Fruit fly (Drosophila melanogaster) whole organism, embryonic: Measurements from ENCODE around the gene PAN3.

ENCODE experiments used
- Antp ChIP-seq: fragments of 200-800 bp; sonication (Bioruptor generic); optimal IDR thresholded peaks from 3 replicates; lab custom pipeline; 2016; ENCODE audit warnings: missing biosample characterization, missing genetic modification characterization
- CG10267 ChIP-seq: fragments of 200-800 bp; sonication (Bioruptor generic); optimal IDR thresholded peaks from 2 replicates; lab custom pipeline; 2018; ENCODE audit warnings: missing biosample characterization, mild to moderate bottlenecking, missing genetic modification characterization, moderate library complexity
- CG10565 ChIP-seq: fragments of 200-800 bp; sonication (Bioruptor generic); optimal IDR thresholded peaks from 3 replicates; lab custom pipeline; 2016; ENCODE audit warnings: missing biosample characterization, mild to moderate bottlenecking, missing genetic modification characterization
- CG11456 ChIP-seq: fragments of 200-800 bp; sonication (Bioruptor generic); IDR thresholded peaks from 3 replicates; pipeline ENCODE4 v1.3.6; 2022; ENCODE audit warnings: missing biosample characterization, missing genetic modification characterization
- CG12391 ChIP-seq: fragments of 200-800 bp; sonication (Bioruptor generic); optimal IDR thresholded peaks from 3 replicates; lab custom pipeline; 2018; ENCODE audit warnings: missing biosample characterization, mild to moderate bottlenecking, missing genetic modification characterization, moderate library complexity
- CG12744 ChIP-seq: fragments of 200-800 bp; sonication (Bioruptor generic); optimal IDR thresholded peaks from 2 replicates; lab custom pipeline; 2016; ENCODE audit warnings: missing biosample characterization, missing genetic modification characterization
- CG14014 ChIP-seq: fragments of 200-800 bp; sonication (Bioruptor generic); IDR thresholded peaks from 2 replicates; pipeline ENCODE4 v1.3.6; 2022; ENCODE audit warnings: missing biosample characterization, missing genetic modification characterization
- CG15479 ChIP-seq: fragments of 200-800 bp; sonication (Bioruptor generic); optimal IDR thresholded peaks from 3 replicates; lab custom pipeline; 2019; ENCODE audit warnings: missing biosample characterization, mild to moderate bottlenecking, missing genetic modification characterization, moderate library complexity
- CG16813 ChIP-seq: fragments of 200-800 bp; sonication (Bioruptor generic); IDR thresholded peaks from 3 replicates; pipeline ENCODE4 v1.3.6; 2022; ENCODE audit warnings: missing biosample characterization, missing genetic modification characterization; ENCODE audit not compliant: partially characterized antibody
- CG18599 ChIP-seq: fragments of 200-800 bp; sonication (Bioruptor generic); optimal IDR thresholded peaks from 3 replicates; lab custom pipeline; 2017; ENCODE audit warnings: missing biosample characterization, missing genetic modification characterization, mild to moderate bottlenecking, moderate library complexity, missing genetic modification reagents
- CG2875 ChIP-seq: fragments of 200-800 bp; sonication (Bioruptor generic); optimal IDR thresholded peaks from 2 replicates; lab custom pipeline; 2017; ENCODE audit warnings: missing biosample characterization, mild to moderate bottlenecking, missing genetic modification characterization, missing genetic modification reagents
- CG30403 ChIP-seq: fragments of 200-800 bp; sonication (Bioruptor generic); optimal IDR thresholded peaks from 3 replicates; lab custom pipeline; 2016; ENCODE audit warnings: missing biosample characterization, missing genetic modification characterization
- CG33213 ChIP-seq: fragments of 200-800 bp; sonication (Bioruptor generic); optimal IDR thresholded peaks from 3 replicates; lab custom pipeline; 2016; ENCODE audit warnings: missing biosample characterization, missing genetic modification characterization
- CG3726 ChIP-seq: fragments of 200-800 bp; sonication (Bioruptor generic); IDR thresholded peaks from 3 replicates; pipeline ENCODE4, ENCODE4 v1.3.6; 2022; ENCODE audit warnings: missing biosample characterization, missing genetic modification characterization
- CG3847 ChIP-seq: fragments of 200-800 bp; sonication (Bioruptor generic); IDR thresholded peaks from 2 replicates; pipeline ENCODE4 v1.3.6; 2022; ENCODE audit warnings: missing biosample characterization, missing genetic modification characterization
- CG5245 ChIP-seq: fragments of 200-800 bp; sonication (Bioruptor generic); optimal IDR thresholded peaks from 3 replicates; lab custom pipeline; 2016; ENCODE audit warnings: missing biosample characterization, missing genetic modification characterization
- CG8089 ChIP-seq: fragments of 200-800 bp; sonication (Bioruptor generic); optimal IDR thresholded peaks from 3 replicates; lab custom pipeline; 2016; ENCODE audit warnings: missing biosample characterization, missing genetic modification characterization
- CG9797 ChIP-seq: fragments of 200-800 bp; sonication (Bioruptor generic); optimal IDR thresholded peaks from 3 replicates; lab custom pipeline; 2018; ENCODE audit warnings: missing biosample characterization, mild to moderate bottlenecking, missing genetic modification characterization
- Deaf1 ChIP-seq: fragments of 200-800 bp; optimal IDR thresholded peaks from 3 replicates; lab custom pipeline; 2019; ENCODE audit warnings: missing biosample characterization, mild to moderate bottlenecking, missing genetic modification characterization, moderate library complexity
- Dek ChIP-seq: fragments of 200-800 bp; sonication (Bioruptor generic); optimal IDR thresholded peaks from 3 replicates; lab custom pipeline; 2019; ENCODE audit warnings: missing biosample characterization, mild to moderate bottlenecking, missing genetic modification characterization, moderate library complexity
- Dip2 ChIP-seq: fragments of 200-800 bp; sonication (Bioruptor generic); IDR thresholded peaks from 2 replicates; pipeline ENCODE4 v1.3.6; 2022; ENCODE audit warnings: missing biosample characterization, missing genetic modification characterization
- Drgx ChIP-seq: fragments of 200-800 bp; sonication (Bioruptor generic); IDR thresholded peaks from 2 replicates; pipeline ENCODE4 v1.3.6; 2022; ENCODE audit warnings: missing biosample characterization, missing genetic modification characterization
- Elba2 ChIP-seq: fragments of 200-800 bp; sonication (Bioruptor generic); optimal IDR thresholded peaks from 3 replicates; lab custom pipeline; 2016; ENCODE audit warnings: missing biosample characterization, missing genetic modification characterization
- NFAT ChIP-seq: fragments of 200-800 bp; sonication (Bioruptor generic); IDR thresholded peaks from 2 replicates; pipeline ENCODE4 v1.3.6; 2022; ENCODE audit warnings: missing biosample characterization, missing genetic modification characterization
- Nf-YC ChIP-seq: fragments of 200-800 bp; optimal IDR thresholded peaks from 3 replicates; lab custom pipeline; 2019; ENCODE audit warnings: missing biosample characterization, mild to moderate bottlenecking, missing genetic modification characterization, moderate library complexity
- Oli ChIP-seq: fragments of 200-800 bp; sonication (Bioruptor generic); optimal IDR thresholded peaks from 2 replicates; lab custom pipeline; 2018; ENCODE audit warnings: missing biosample characterization, mild to moderate bottlenecking, missing genetic modification characterization, moderate library complexity
- Optix ChIP-seq: fragments of 200-800 bp; sonication (Bioruptor generic); IDR thresholded peaks from 3 replicates; pipeline ENCODE4 v1.3.6; 2022; ENCODE audit warnings: missing biosample characterization, missing genetic modification characterization
- ato ChIP-seq: fragments of 200-800 bp; sonication (Bioruptor generic); IDR thresholded peaks from 2 replicates; pipeline ENCODE4 v1.3.6; 2022; ENCODE audit warnings: missing biosample characterization, missing genetic modification characterization; ENCODE audit not compliant: partially characterized antibody
- cas ChIP-seq: fragments of 200-800 bp; sonication (Bioruptor generic); IDR thresholded peaks from 2 replicates; pipeline ENCODE4 v1.3.6; 2022; ENCODE audit warnings: missing biosample characterization, missing genetic modification characterization
- ci ChIP-seq: fragments of 200-800 bp; sonication (Bioruptor generic); IDR thresholded peaks from 3 replicates; pipeline ENCODE4 v1.3.6; 2022; ENCODE audit warnings: missing biosample characterization, missing genetic modification characterization
- danr ChIP-seq: fragments of 200-800 bp; sonication (Bioruptor generic); IDR thresholded peaks from 2 replicates; pipeline ENCODE4 v1.3.6; 2022; ENCODE audit warnings: missing biosample characterization, missing genetic modification characterization
- dmrt99B ChIP-seq: fragments of 200-800 bp; sonication (Bioruptor generic); optimal IDR thresholded peaks from 2 replicates; lab custom pipeline; 2018; ENCODE audit warnings: missing biosample characterization, mild to moderate bottlenecking, missing genetic modification characterization, moderate library complexity
- emc ChIP-seq: fragments of 200-800 bp; sonication (Bioruptor generic); optimal IDR thresholded peaks from 2 replicates; lab custom pipeline; 2016; ENCODE audit warnings: missing biosample characterization, missing genetic modification characterization
- fd96Cb ChIP-seq: fragments of 200-800 bp; sonication (Bioruptor generic); optimal IDR thresholded peaks from 2 replicates; lab custom pipeline; 2018; ENCODE audit warnings: missing biosample characterization, mild to moderate bottlenecking, missing genetic modification characterization, moderate library complexity
- ham ChIP-seq: fragments of 200-800 bp; sonication (Bioruptor generic); IDR thresholded peaks from 2 replicates; pipeline ENCODE4 v1.3.6; 2022; ENCODE audit warnings: missing biosample characterization, missing genetic modification characterization
- inv ChIP-seq: fragments of 200-800 bp; sonication (Bioruptor generic); IDR thresholded peaks from 2 replicates; pipeline ENCODE4 v1.3.6; 2022; ENCODE audit warnings: missing biosample characterization, missing genetic modification characterization; ENCODE audit not compliant: partially characterized antibody
- lilli ChIP-seq: fragments of 200-800 bp; sonication (Bioruptor generic); optimal IDR thresholded peaks from 3 replicates; lab custom pipeline; 2016; ENCODE audit warnings: missing biosample characterization, missing genetic modification characterization
- mirr ChIP-seq: fragments of 200-800 bp; sonication (Bioruptor generic); optimal IDR thresholded peaks from 3 replicates; lab custom pipeline; 2018; ENCODE audit warnings: missing biosample characterization, mild to moderate bottlenecking, missing genetic modification characterization
- odd ChIP-seq: fragments of 200-800 bp; sonication (Bioruptor generic); optimal IDR thresholded peaks from 2 replicates; lab custom pipeline; 2017; ENCODE audit warnings: missing biosample characterization, mild to moderate bottlenecking, missing genetic modification characterization
- onecut ChIP-seq: fragments of 200-800 bp; sonication (Bioruptor generic); IDR thresholded peaks from 2 replicates; pipeline ENCODE4 v1.3.6; 2022; ENCODE audit warnings: missing biosample characterization, missing genetic modification characterization
- pan ChIP-seq, 4 experiments: fragments of >200 bp in 3 of 4; fragments of 200-800 bp in 1 of 4; sonication (Bioruptor generic) in 1 of 4; optimal IDR thresholded peaks in 3 of 4; IDR thresholded peaks in 1 of 4; 2 replicates each; pipeline versions ENCODE4 v1.3.6 to Lab custom; 2017 to 2022; ENCODE audit warnings: missing biosample characterization in 2 of 4, missing genetic modification characterization in 2 of 4, mixed read lengths in 1 of 4
- row ChIP-seq: fragments of 200-800 bp; sonication (Bioruptor generic); IDR thresholded peaks from 3 replicates; pipeline ENCODE4 v1.3.6; 2022; ENCODE audit warnings: missing biosample characterization, missing genetic modification characterization
- run ChIP-seq: fragments of 200-800 bp; sonication (Bioruptor generic); optimal IDR thresholded peaks from 3 replicates; lab custom pipeline; 2018; ENCODE audit warnings: missing biosample characterization, mild to moderate bottlenecking, missing genetic modification characterization
- sens-2 ChIP-seq: fragments of 200-800 bp; sonication (Bioruptor generic); IDR thresholded peaks from 2 replicates; pipeline ENCODE4 v1.3.6; 2022; ENCODE audit warnings: missing biosample characterization, missing genetic modification characterization
- sob ChIP-seq: fragments of 200-800 bp; sonication (Bioruptor generic); IDR thresholded peaks from 2 replicates; pipeline ENCODE4 v1.3.6; 2022; ENCODE audit warnings: missing biosample characterization, missing genetic modification characterization
- stc ChIP-seq: fragments of 200-800 bp; sonication (Bioruptor generic); IDR thresholded peaks from 2 replicates; pipeline ENCODE4 v1.3.6; 2022; ENCODE audit warnings: missing biosample characterization, missing genetic modification characterization
- trem ChIP-seq: fragments of 200-800 bp; optimal IDR thresholded peaks from 3 replicates; lab custom pipeline; 2019; ENCODE audit warnings: missing biosample characterization, mild to moderate bottlenecking, missing genetic modification characterization, moderate library complexity
- vvl ChIP-seq: fragments of 200-800 bp; sonication (Bioruptor generic); IDR thresholded peaks from 2 replicates; pipeline ENCODE4 v1.3.6; 2022; ENCODE audit warnings: missing biosample characterization, missing genetic modification characterization
- wor ChIP-seq: fragments of 200-800 bp; sonication (Bioruptor generic); IDR thresholded peaks from 2 replicates; pipeline ENCODE4 v1.3.6; 2022; ENCODE audit warnings: missing biosample characterization, missing genetic modification characterization

The PAN3 gene

DNA sequence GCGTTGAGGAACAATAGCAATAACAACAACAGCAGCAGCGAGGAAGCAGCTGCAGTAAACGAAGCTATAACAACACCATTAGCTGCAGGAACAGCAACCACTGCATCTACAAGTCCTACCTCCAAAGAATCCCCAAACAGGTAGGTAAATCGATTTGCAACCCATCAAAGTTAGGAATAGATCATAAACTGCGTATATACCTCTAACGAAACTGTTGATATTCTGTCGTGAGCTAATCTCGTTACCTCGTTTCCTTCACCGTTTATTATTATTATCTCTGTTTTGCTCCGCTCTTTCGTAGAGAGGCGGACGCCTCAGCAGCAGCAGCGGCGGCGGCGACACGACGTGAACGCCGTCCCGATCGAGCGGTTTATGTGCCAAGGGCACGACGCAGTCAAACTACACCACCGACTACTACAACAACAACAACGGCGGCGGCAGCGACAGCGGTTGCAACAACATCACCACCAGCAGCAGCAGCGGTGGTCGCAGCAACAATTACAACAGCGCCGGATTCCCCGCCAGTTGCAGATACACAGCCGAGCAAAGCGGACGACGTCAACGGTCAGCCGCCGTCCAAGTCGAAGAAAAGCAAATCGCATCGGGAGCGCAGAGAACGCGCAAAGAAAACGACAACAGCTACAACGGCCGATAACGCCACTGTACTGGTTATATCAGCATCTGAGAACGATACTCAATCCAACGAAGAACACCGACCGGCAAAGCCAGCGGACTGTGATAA lies 32.9 kb upstream of the PAN3 start (continued):
- TF ChIP-seq Antp (no peak), CG3726 (no peak), onecut (GFP tag; lab: Robert Waterston, UW) (peak; percentile 73), trem (no peak), stc (GFP tag; lab: Robert Waterston, UW) (peak; percentile 53; the same call in 1 of the 2 replicates), CG16813 (GFP tag; lab: Robert Waterston, UW) (0 out of 3 replicates have a peak, but pooled peaks have one; percentile 7), Optix (GFP tag; lab: Robert Waterston, UW) (no peak), CG10267 (peak; percentile 0), CG2875 (GFP tag; lab: Kevin White, UChicago) (no peak), CG8089 (GFP tag; lab: Kevin White, UChicago) (no peak), run (tag; lab: Kevin White, UChicago) (peak; percentile 12), Oli (no peak), odd (peak; percentile 49), CG5245 (no peak), ato (GFP tag; lab: Robert Waterston, UW) (peak; percentile 23; the same call in 1 of the 2 replicates), danr (GFP tag; lab: Robert Waterston, UW) (no peak), lilli (GFP tag; lab: Kevin White, UChicago) (no peak), CG12391 (tag; lab: Kevin White, UChicago) (peak; percentile 7), CG12744 (no peak), CG30403 (no peak), Drgx (GFP tag; lab: Robert Waterston, UW) (peak; percentile 56), fd96Cb (no peak), CG14014 (GFP tag; lab: Robert Waterston, UW) (no peak), Deaf1 (peak; percentile 83), pan (optimal IDR thresholded peaks at IDR 0.05; lab: Kevin White, UChicago) (no peak), pan (GFP tag; optimal IDR thresholded peaks at IDR 0.05 in 1 of 2, IDR thresholded peaks at IDR 0.05 in 1 of 2) (no peak), Dip2 (GFP tag; lab: Robert Waterston, UW) (no peak), Dek (no peak), CG33213 (no peak), ham (GFP tag; lab: Robert Waterston, UW) (no peak), emc (no peak), row (GFP tag; lab: Robert Waterston, UW) (no peak), CG11456 (GFP tag; lab: Robert Waterston, UW) (no peak), CG10565 (no peak), sens-2 (GFP tag; lab: Robert Waterston, UW) (0 out of 2 replicates have a peak, but pooled peaks have one; percentile 14), ci (peak; percentile 77), cas (GFP tag; lab: Robert Waterston, UW) (0 out of 2 replicates have a peak, but pooled peaks have one; percentile 20), wor (GFP tag; lab: Robert Waterston, UW) (no peak), CG9797 (GFP tag; lab: Kevin White, UChicago) (no peak), CG18599 (GFP tag; lab: Kevin White, UChicago) (peak; percentile 12), CG15479 (GFP tag; lab: Kevin White, UChicago) (peak; percentile 99), vvl (GFP tag; lab: Robert Waterston, UW) (peak; percentile 50; the same call in 1 of the 2 replicates), sob (GFP tag; lab: Robert Waterston, UW) (peak; percentile 36; the same call in 1 of the 2 replicates), dmrt99B (peak; percentile 2), CG3847 (no peak), Elba2 (no peak), NFAT (GFP tag; lab: Robert Waterston, UW) (no peak), Nf-YC (tag; lab: Kevin White, UChicago) (peak; percentile 27), mirr (GFP tag; lab: Kevin White, UChicago) (peak; percentile 49), inv (GFP tag; lab: Robert Waterston, UW) (no peak)
